Worm (Caenorhabditis elegans) whole organism, mixed stage, embryonic: ENCODE measurements around the gene W03G11.3.

Experiments used
- M03D4.4 ChIP-seq: sonication (generic microtip); optimal IDR thresholded peaks from 2 replicates; lab custom pipeline; 2017; ENCODE audit warnings: mild to moderate bottlenecking, missing genetic modification characterization, missing compliant biosample characterization
- bed-3 ChIP-seq: fragments of 200-800 bp; sonication (Bioruptor generic); optimal IDR thresholded peaks from 3 replicates; lab custom pipeline; 2018; ENCODE audit warnings: mild to moderate bottlenecking, missing genetic modification characterization, moderate library complexity, missing compliant biosample characterization
- blmp-1 ChIP-seq: fragments of 150-350 bp; optimal IDR thresholded peaks from 2 replicates; lab custom pipeline; 2014; ENCODE audit warnings: missing biosample characterization, missing genetic modification characterization
- ceh-39 ChIP-seq: fragments of 150-350 bp; optimal IDR thresholded peaks from 2 replicates; lab custom pipeline; 2014; ENCODE audit warnings: missing biosample characterization, missing genetic modification characterization
- ceh-43 ChIP-seq: fragments of 200-800 bp; sonication (Bioruptor generic); optimal IDR thresholded peaks from 2 replicates; lab custom pipeline; 2018; ENCODE audit warnings: mild to moderate bottlenecking, missing genetic modification characterization, moderate library complexity, missing compliant biosample characterization
- ceh-83 ChIP-seq: fragments of 200-800 bp; sonication (Bioruptor generic); optimal IDR thresholded peaks from 2 replicates; lab custom pipeline; 2018; ENCODE audit warnings: mild to moderate bottlenecking, missing genetic modification characterization, missing compliant biosample characterization
- cnd-1 ChIP-seq: fragments of 200-800 bp; sonication (Bioruptor generic); optimal IDR thresholded peaks from 2 replicates; lab custom pipeline; 2018; ENCODE audit warnings: mild to moderate bottlenecking, missing genetic modification characterization, missing compliant biosample characterization
- elt-1 ChIP-seq: sonication (generic microtip); optimal IDR thresholded peaks from 2 replicates; lab custom pipeline; 2017; ENCODE audit warnings: missing genetic modification characterization, mild to moderate bottlenecking, missing compliant biosample characterization, antibody characterized with exemption, moderate library complexity, borderline replicate concordance; ENCODE audit not compliant: insufficient read depth
- elt-3 ChIP-seq: fragments of 150-350 bp; optimal IDR thresholded peaks from 2 replicates; lab custom pipeline; 2014; ENCODE audit warnings: missing biosample characterization, missing genetic modification characterization
- flh-1 ChIP-seq: fragments of 200-800 bp; sonication (Bioruptor generic); optimal IDR thresholded peaks from 2 replicates; lab custom pipeline; 2018; ENCODE audit warnings: mild to moderate bottlenecking, missing genetic modification characterization, moderate library complexity, missing compliant biosample characterization
- ham-2 ChIP-seq: fragments of 200-800 bp; sonication (Bioruptor generic); optimal IDR thresholded peaks from 2 replicates; lab custom pipeline; 2018; ENCODE audit warnings: mild to moderate bottlenecking, missing genetic modification characterization, missing compliant biosample characterization
- hlh-1 ChIP-seq: fragments of 150-350 bp; optimal IDR thresholded peaks from 2 replicates; lab custom pipeline; 2014; ENCODE audit warnings: missing biosample characterization, missing genetic modification reagents, missing genetic modification characterization
- lin-13 ChIP-seq: fragments of 150-350 bp; optimal IDR thresholded peaks from 2 replicates; lab custom pipeline; 2014; ENCODE audit warnings: missing biosample characterization, missing genetic modification characterization
- lin-32 ChIP-seq: fragments of 200-800 bp; sonication (Bioruptor generic); optimal IDR thresholded peaks from 2 replicates; lab custom pipeline; 2018; ENCODE audit warnings: mild to moderate bottlenecking, missing genetic modification characterization, missing compliant biosample characterization
- lsy-2 ChIP-seq: fragments of 150-350 bp; optimal IDR thresholded peaks from 2 replicates; lab custom pipeline; 2014; ENCODE audit warnings: missing biosample characterization, missing genetic modification characterization
- mab-5 ChIP-seq: fragments of 150-350 bp; optimal IDR thresholded peaks from 2 replicates; lab custom pipeline; 2014; ENCODE audit warnings: missing biosample characterization, missing genetic modification characterization
- mep-1 ChIP-seq: fragments of 150-350 bp; optimal IDR thresholded peaks from 2 replicates; lab custom pipeline; 2017; ENCODE audit warnings: missing biosample characterization, missing genetic modification reagents, missing genetic modification characterization, inconsistent platforms
- mls-2 ChIP-seq: sonication (generic microtip); optimal IDR thresholded peaks from 2 replicates; lab custom pipeline; 2016; ENCODE audit warnings: mild to moderate bottlenecking, missing genetic modification characterization, moderate library complexity, missing compliant biosample characterization
- nhr-12 ChIP-seq: fragments of 150-350 bp; optimal IDR thresholded peaks from 2 replicates; lab custom pipeline; 2014; ENCODE audit warnings: missing biosample characterization, missing genetic modification characterization
- nhr-2 ChIP-seq: fragments of 150-350 bp; optimal IDR thresholded peaks from 2 replicates; lab custom pipeline; 2014; ENCODE audit warnings: missing biosample characterization, missing genetic modification characterization
- nhr-237 ChIP-seq: fragments of 150-350 bp; optimal IDR thresholded peaks from 2 replicates; lab custom pipeline; 2014; ENCODE audit warnings: missing biosample characterization, missing genetic modification characterization
- nhr-28 ChIP-seq: fragments of 150-350 bp; optimal IDR thresholded peaks from 2 replicates; lab custom pipeline; 2014; ENCODE audit warnings: missing biosample characterization, missing genetic modification characterization
- nhr-76 ChIP-seq: sonication (generic microtip); optimal IDR thresholded peaks from 2 replicates; lab custom pipeline; 2017; ENCODE audit warnings: missing biosample characterization, missing genetic modification characterization
- snpc-4 ChIP-seq: fragments of 150-350 bp; optimal IDR thresholded peaks from 2 replicates; lab custom pipeline; 2014; ENCODE audit warnings: missing biosample characterization, missing genetic modification characterization
- sptf-1 ChIP-seq: sonication (generic microtip); optimal IDR thresholded peaks from 2 replicates; lab custom pipeline; 2017; ENCODE audit warnings: mild to moderate bottlenecking, missing genetic modification characterization, moderate library complexity, missing compliant biosample characterization
- tbx-8 ChIP-seq: fragments of 200-800 bp; sonication (Bioruptor generic); optimal IDR thresholded peaks from 2 replicates; lab custom pipeline; 2018; ENCODE audit warnings: mild to moderate bottlenecking, missing genetic modification characterization, moderate library complexity, missing compliant biosample characterization
- unc-120 ChIP-seq: sonication (generic microtip); optimal IDR thresholded peaks from 2 replicates; lab custom pipeline; 2017; ENCODE audit warnings: missing genetic modification characterization, missing compliant biosample characterization; ENCODE audit not compliant: poor library complexity, severe bottlenecking
- unc-39 ChIP-seq: fragments of 150-350 bp; optimal IDR thresholded peaks from 2 replicates; lab custom pipeline; 2014; ENCODE audit warnings: missing biosample characterization, missing genetic modification characterization
- unc-62 ChIP-seq: fragments of 150-350 bp; optimal IDR thresholded peaks from 2 replicates; lab custom pipeline; 2014; ENCODE audit warnings: missing biosample characterization, missing genetic modification reagents, missing genetic modification characterization

W03G11.3 gene

ce11 chrX:12105458-12105857, 1.8 kb upstream of the W03G11.3 start:
- TF ChIP-seq nhr-28 (tag; lab: Kevin White, UChicago) (no peak), M03D4.4 (tag; lab: Kevin White, UChicago) (no peak), mab-5 (no peak), nhr-237 (tag; lab: Kevin White, UChicago) (no peak)
- TF ChIP-seq, all 35 proteins: peak for 0

- TF ChIP-seq lin-13 (tag; lab: Kevin White, UChicago) (no peak), nhr-12 (tag; lab: Kevin White, UChicago) (no peak), M03D4.4 (tag; lab: Kevin White, UChicago) (no peak), bed-3 (GFP tag; lab: Kevin White, UChicago) (no peak), nhr-2 (no peak), unc-120 (tag; lab: Kevin White, UChicago) (no peak), lsy-2 (tag; lab: Kevin White, UChicago) (no peak), snpc-4 (tag; lab: Kevin White, UChicago) (no peak), mab-5 (no peak), hlh-1 (no peak), blmp-1 (tag; lab: Kevin White, UChicago) (no peak), lin-32 (GFP tag; lab: Kevin White, UChicago) (no peak)
Measured at ce11 chrX:12104630-12105029, 1.0 kb upstream of the W03G11.3 start, which contains the start of gene col-181. Gene col-181 (plus strand): TSS chrX:12104930.

- TF ChIP-seq snpc-4 (tag; lab: Kevin White, UChicago): no peak
- TF ChIP-seq nhr-237 (tag; lab: Kevin White, UChicago): no peak
- no peak for TF ChIP-seq ceh-83 (GFP tag; lab: Kevin White, UChicago)
- no peak for TF ChIP-seq mep-1 (tag; lab: Kevin White, UChicago)
- no peak for TF ChIP-seq unc-62
- no peak for TF ChIP-seq bed-3 (GFP tag; lab: Kevin White, UChicago)
- TF ChIP-seq nhr-76 (tag; lab: Kevin White, UChicago): no peak
- TF ChIP-seq lin-32 (GFP tag; lab: Kevin White, UChicago): no peak
- TF ChIP-seq M03D4.4 (tag; lab: Kevin White, UChicago): no peak
- TF ChIP-seq unc-39 (tag; lab: Kevin White, UChicago): no peak
Measured at ce11 chrX:12097995-12098394, 5.6 kb downstream of the W03G11.3 start.

ce11 chrX:12095200-12095599, 8.4 kb downstream of the W03G11.3 start:
- TF ChIP-seq nhr-76 (tag; lab: Kevin White, UChicago) (no peak), ham-2 (GFP tag; lab: Kevin White, UChicago) (no peak), mep-1 (tag; lab: Kevin White, UChicago) (no peak), elt-1 (no peak)
- TF ChIP-seq, all 35 proteins: peak for 0

- TF ChIP-seq M03D4.4 (tag; lab: Kevin White, UChicago) (no peak), nhr-28 (tag; lab: Kevin White, UChicago) (no peak), nhr-12 (tag; lab: Kevin White, UChicago) (no peak), unc-62 (no peak), sptf-1 (no peak), mls-2 (tag; lab: Kevin White, UChicago) (no peak), cnd-1 (tag; lab: Kevin White, UChicago) (no peak), hlh-1 (no peak), ceh-43 (no peak)
Measured at ce11 chrX:12093992-12094391, 9.6 kb downstream of the W03G11.3 start.

ce11 chrX:12093043-12093442, 10.6 kb downstream of the W03G11.3 start, which contains the start of gene W03G11.4:
Gene W03G11.4 (minus strand): TSS chrX:12093143.
- TF ChIP-seq blmp-1 (tag; lab: Kevin White, UChicago) (no peak), lin-32 (GFP tag; lab: Kevin White, UChicago) (no peak), nhr-12 (tag; lab: Kevin White, UChicago) (no peak), ceh-83 (GFP tag; lab: Kevin White, UChicago) (no peak), elt-1 (no peak), snpc-4 (tag; lab: Kevin White, UChicago) (no peak), lin-13 (tag; lab: Kevin White, UChicago) (no peak), lsy-2 (tag; lab: Kevin White, UChicago) (no peak), ceh-39 (tag; lab: Kevin White, UChicago) (no peak), unc-62 (no peak), tbx-8 (GFP tag; lab: Kevin White, UChicago) (no peak), ceh-43 (no peak), flh-1 (GFP tag; lab: Kevin White, UChicago) (no peak), elt-3 (tag; lab: Kevin White, UChicago) (no peak)
